Fruit fly (Drosophila melanogaster) whole organism, wandering third instar larva: ENCODE data around the gene CG6602.

Experiments
- Dfd ChIP-seq: fragments of >200 bp; optimal IDR thresholded peaks from 2 replicates; lab custom pipeline; 2017; ENCODE audit warnings: missing biosample characterization, missing genetic modification characterization
- Hr78 ChIP-seq: fragments of >200 bp; optimal IDR thresholded peaks from 2 replicates; lab custom pipeline; 2017; ENCODE audit warnings: missing biosample characterization, missing genetic modification characterization
- sv ChIP-seq: fragments of 200-800 bp; sonication (Bioruptor generic); optimal IDR thresholded peaks from 3 replicates; lab custom pipeline; 2016; ENCODE audit warnings: missing biosample characterization, missing genetic modification characterization

dm6 chr3L:6036811-6037210 is 35.1 kb upstream of the CG6602 start, which contains the start of gene CG6462:
- no peak for TF ChIP-seq sv (GFP tag; lab: Kevin White, UChicago)
- no peak for TF ChIP-seq Dfd (GFP tag; lab: Kevin White, UChicago)
- no peak for TF ChIP-seq Hr78
